Fruit fly (Drosophila melanogaster): ENCODE measurements around the gene Osi11.

The Osi11 gene

DNA sequence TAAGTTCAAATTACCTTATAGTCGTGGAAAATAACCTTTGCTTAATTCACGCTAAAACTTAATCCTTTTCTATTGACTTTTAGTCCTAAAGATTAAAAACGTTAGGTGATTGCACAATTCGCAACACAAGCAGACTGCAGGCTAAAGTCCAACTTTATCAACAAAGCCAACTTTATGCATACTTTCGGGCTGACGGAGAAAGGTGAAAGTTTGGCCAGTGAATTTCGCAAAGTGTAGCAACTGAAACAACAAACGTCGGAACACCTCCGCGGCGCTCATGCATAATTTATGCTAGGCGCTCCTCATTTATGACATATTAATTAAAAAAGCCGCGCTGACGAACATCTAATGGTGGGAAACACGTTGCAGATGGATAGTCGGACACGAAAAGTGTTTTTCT is 1.4 kb upstream of the Osi11 start:
- no peak for TF ChIP-seq CTCF (optimal IDR thresholded peaks at IDR 0.05)
- no peak for TF ChIP-seq CG8478 (optimal IDR thresholded peaks at IDR 0.05)

DNA sequence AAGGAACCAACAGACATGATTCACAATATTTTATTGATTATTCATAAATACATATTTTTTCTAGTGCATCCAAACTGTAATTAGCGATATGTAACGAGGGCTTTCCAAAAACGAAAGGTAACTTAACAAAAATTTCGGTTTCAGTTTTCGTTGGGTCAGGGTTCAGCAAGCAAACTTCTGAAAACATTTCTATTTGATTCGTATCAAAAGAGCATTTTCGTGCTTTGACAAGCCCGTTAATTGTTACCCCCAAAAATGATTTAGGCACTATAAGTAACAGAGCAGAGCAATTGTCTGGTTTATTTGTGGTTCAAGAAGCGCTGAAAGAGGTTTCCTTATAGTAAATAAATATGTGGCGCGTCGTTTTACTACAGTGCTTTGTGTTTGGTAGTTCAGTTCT is 2.7 kb downstream of the Osi11 start, which contains the start of gene Osi10b:
Osi10b (plus strand) TSS at position 301 of the 400 bp plus-strand sequence.
- TF ChIP-seq CG8478 (optimal IDR thresholded peaks at IDR 0.05) (no peak), CTCF (optimal IDR thresholded peaks at IDR 0.05) (no peak)

DNA sequence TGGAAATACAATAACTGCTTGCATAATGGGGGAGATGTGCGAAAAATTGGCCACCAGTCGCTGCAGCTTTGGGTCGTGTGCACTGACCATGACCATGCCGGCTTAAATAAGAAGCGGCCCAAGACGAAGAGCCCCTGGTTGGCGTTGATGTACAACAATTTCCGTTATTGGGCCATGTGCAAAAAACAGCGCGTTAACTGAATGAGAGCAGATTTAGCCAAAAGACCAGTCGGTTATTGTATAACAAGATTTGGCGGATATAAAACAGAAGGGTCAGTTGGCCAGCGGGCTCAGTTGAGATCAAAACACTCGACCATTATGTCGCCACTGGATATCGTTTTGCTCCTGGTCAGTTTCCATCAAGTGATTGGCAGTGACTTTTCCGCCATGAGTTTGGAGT is 4.9 kb downstream of the Osi11 start, which contains the start of gene Osi10a:
Osi10a (plus strand) TSS at position 301 of the 400 bp plus-strand sequence.
- TF ChIP-seq CG8478 (optimal IDR thresholded peaks at IDR 0.05): no peak
- no peak for TF ChIP-seq CTCF (optimal IDR thresholded peaks at IDR 0.05)

DNA sequence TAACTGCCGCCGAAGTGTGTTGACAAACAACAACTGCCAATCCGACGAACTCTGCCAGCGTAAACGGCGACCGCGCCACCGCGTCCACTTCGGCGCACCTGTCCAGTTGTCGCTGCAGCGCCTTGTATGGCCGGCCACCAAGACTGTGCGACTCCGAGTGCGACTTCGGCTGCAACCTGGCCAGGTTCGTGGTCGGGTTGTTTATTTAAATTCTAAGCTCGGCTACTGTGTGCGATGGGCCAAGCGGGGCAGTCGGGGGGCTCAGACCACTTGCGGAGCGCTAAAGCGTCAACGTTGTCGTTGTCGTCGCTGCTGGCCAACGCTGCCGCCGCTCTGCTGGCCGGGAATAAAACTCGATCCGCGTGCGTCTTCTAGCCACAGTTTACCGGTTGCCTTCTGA is 8.7 kb downstream of the Osi11 start, which contains the start of gene Osi9:
Osi9 (plus strand) TSS at position 375 of the 400 bp plus-strand sequence.
- TF ChIP-seq CG8478 (optimal IDR thresholded peaks at IDR 0.05): no peak
- TF ChIP-seq CTCF (optimal IDR thresholded peaks at IDR 0.05): no peak

DNA sequence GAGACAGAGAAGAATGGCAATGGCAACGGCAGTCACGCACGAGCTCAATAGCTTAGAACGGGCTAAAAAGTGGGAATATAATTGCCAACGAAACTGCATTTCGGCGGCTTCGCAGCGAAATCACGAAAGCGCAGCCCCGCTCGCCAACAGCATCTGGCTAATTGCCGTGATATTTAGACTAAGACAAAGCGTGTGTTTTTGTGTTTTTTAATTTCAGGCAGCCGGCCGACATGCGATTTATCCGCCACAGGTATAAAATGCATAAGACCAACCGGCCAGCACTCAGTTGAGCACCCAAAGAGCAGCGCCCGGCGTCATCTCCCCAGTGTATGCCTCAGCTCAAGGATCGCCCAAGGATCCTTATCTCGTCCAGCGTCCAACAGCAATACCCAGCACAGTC is 13.7 kb downstream of the Osi11 start, which contains the start of gene Osi8:
Osi8 (plus strand) TSS at position 301 of the 400 bp plus-strand sequence.
- TF ChIP-seq CG8478 (optimal IDR thresholded peaks at IDR 0.05): no peak
- TF ChIP-seq CTCF (optimal IDR thresholded peaks at IDR 0.05): no peak

DNA sequence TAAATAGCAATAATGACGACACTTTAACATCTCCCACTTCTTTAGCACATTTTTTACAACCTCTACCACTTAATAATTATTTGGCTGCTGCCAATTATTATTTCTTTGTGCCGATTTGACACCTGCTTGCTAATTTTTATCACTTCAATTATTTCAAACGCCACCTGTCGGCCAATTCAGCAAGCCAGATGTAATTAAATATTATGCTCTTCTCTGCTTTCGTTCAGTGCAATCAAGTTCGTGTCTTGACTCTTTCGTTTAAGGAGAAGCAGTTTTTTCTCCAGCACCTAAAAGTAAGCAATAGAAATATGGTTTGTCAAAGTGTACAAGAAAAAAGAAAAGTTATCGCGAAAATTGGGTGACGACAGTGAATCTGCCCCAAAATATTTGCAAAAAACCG is 14.1 kb downstream of the Osi11 start:
- TF ChIP-seq CG8478 (optimal IDR thresholded peaks at IDR 0.05) (no peak), CTCF (optimal IDR thresholded peaks at IDR 0.05) (peak; percentile 82 to 86)

DNA sequence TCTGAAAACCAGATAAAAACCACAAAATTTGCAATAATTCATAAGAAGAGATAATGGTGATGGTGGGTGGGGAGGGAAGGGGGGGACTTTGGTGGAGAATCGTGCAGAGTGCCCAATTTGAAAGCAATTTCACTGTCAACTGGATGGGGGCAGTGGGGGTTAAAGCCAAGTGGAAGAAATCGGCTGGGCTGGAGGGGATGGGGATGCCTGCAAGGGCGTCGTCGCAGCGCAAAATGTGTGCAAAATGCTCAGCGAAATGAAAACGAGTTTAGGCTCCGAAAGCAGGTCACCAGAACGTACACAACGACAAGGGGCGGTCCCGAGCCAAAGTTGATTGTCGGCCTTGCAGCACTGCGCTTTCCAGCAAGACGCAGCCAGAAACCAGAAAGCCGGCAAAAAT is 15.7 kb downstream of the Osi11 start:
- TF ChIP-seq CTCF (optimal IDR thresholded peaks at IDR 0.05): no peak
- no peak for TF ChIP-seq CG8478 (optimal IDR thresholded peaks at IDR 0.05)

DNA sequence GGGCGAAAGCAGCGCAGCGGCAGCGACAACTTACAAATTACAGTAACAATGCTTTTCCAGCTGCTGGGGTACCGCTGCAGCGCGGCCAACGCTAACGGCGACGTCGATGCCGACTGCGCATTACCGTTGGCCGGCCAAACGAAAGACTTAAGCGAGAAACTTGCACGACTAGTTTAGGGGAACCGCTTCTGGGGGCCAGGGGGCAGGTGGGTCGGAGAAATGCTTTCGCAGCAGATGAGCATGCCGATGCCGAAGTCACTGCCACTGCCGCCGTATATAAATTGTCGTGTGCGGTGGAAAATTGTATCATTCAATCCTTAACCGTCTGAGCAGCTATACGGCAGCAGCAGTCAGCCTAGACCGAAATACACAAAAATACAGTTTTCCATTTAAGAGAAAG is 19.9 kb downstream of the Osi11 start, which contains the start of gene Osi7:
Osi7 (plus strand) TSS at position 301 of the 400 bp plus-strand sequence.
- TF ChIP-seq CG8478 (optimal IDR thresholded peaks at IDR 0.05) (no peak), CTCF (optimal IDR thresholded peaks at IDR 0.05) (no peak)

DNA sequence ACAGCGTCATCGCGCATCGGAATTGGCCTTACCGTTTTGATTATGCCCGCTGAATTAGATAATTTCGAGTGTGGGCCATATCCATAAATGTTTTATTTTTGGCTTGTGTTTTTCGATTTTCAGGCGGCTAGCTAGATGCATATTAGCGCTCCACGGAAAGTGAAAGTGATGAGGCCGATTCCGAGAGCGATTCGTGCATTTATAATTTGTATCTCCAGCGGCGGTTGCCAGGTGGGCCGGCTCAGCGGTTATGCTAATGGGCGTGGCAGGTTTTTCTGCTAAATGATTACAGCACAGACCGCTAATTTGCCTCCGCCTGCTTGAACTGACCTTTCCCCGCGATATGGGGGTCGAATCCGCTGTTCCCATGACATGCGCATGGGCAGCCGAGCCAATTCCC is 23.6 kb downstream of the Osi11 start:
- no peak for TF ChIP-seq CG8478 (optimal IDR thresholded peaks at IDR 0.05)

DNA sequence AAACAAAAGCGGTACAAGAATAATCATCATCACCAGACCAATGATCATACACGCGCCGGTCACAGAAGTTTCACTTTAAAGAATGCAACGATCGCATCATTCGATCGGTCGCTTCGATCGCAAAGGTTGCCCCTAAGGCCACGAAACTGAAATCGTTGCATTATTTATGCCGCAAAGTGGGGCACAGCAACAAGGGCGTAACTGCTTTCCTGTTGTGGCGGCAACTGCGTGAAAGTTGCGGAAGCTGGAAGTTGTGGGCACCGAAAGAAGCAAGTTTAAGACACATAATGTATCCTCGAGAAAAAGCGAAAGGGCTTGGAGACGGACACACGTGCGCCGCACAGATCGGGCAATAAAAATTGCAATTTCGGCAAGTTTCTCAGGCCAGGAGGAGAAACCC is 24.5 kb downstream of the Osi11 start:
- no peak for TF ChIP-seq CTCF (optimal IDR thresholded peaks at IDR 0.05)
- no peak for TF ChIP-seq CG8478 (optimal IDR thresholded peaks at IDR 0.05)

DNA sequence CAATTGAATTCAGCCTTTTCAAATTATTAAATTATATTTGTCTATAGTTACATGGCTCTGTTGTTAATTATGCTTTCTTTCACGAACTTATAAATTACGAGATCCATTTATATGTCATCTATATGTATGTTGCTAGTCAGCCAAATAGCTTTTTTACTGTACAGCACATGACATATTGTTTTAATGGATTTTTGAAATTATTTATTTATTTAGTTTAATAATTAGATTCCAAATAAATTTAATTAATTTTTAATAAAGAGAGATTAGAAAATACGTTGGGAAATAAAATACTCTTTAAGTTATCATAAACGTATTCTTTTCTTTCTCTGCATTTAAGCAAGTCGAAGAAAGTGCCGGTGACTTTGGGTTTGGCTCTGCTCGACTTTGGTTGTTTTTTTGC is 27.3 kb downstream of the Osi11 start:
- no peak for TF ChIP-seq CG8478 (optimal IDR thresholded peaks at IDR 0.05)
- TF ChIP-seq CTCF (optimal IDR thresholded peaks at IDR 0.05): no peak

DNA sequence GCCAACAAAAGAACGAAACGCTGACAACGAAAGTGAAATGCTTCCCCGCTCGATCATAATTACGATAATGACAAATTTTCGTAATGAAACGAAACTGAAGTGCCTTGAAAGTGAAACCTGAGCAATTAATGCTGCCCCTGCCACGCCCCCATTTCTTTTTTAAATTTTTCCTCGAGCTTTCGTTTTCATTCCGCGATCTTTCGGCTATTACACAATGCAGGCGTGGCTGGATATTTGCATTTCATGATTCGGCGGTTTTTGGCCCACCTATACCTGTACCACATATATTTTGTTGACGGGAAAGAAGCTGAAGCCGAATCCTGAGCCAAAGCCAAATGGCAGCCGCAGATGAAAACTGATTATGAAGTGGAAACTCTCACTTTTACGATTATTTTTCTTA is 28.3 kb downstream of the Osi11 start:
- no peak for TF ChIP-seq CTCF (optimal IDR thresholded peaks at IDR 0.05)
- TF ChIP-seq CG8478 (optimal IDR thresholded peaks at IDR 0.05): no peak

DNA sequence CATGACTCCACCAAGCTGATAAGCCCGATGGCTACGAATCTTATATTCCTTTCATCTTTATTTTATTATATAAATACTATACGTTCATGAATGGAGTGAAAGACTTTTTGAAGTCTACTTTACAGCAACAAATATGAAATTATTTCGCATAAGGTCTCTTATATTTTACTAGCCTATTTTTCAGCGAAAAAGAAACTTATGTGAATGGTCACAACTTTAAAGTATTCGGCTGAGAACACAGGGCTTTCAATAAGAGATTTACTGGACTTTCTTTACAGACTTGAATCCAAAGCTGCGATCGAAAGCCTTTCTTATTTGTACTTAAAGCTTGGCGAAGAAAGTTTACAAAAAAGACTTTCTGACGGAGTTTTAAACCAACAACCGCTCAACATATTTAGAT is 29.6 kb downstream of the Osi11 start:
- TF ChIP-seq CG8478 (optimal IDR thresholded peaks at IDR 0.05) (no peak), CTCF (optimal IDR thresholded peaks at IDR 0.05) (no peak)

DNA sequence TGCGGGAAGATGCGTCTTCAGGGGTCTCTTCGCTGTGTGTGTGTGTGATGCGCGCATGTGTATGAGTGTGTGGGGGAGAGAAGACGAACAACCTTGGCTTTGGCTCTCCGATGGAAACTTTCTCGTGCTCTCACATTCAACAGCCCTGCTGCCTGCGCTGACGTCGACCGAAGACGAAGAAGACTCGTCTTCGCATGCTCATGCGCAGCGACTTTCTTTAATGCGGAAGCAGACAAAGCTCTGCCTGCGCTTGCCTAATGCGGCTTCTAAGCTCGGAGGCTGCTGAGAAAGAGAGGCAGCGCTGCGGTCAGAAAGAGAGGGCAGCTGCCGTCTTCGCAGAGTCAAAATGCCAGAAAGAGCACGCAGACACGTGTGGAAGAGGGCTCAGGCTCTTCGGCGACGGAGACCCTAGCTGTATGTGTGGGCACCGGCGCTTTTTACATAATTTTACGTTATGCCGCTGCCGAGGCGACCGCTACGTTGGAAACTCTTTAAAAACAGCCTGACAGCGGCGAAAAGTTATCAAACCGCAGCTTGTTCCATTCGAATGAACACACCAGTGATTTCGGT is 34.3 kb downstream of the Osi11 start, which contains the start of gene Osi6:
Osi6 (plus strand) TSS at position 520 of the 570 bp plus-strand sequence.
- TF ChIP-seq CTCF (optimal IDR thresholded peaks at IDR 0.05) (no peak), CG8478 (optimal IDR thresholded peaks at IDR 0.05) (no peak)

DNA sequence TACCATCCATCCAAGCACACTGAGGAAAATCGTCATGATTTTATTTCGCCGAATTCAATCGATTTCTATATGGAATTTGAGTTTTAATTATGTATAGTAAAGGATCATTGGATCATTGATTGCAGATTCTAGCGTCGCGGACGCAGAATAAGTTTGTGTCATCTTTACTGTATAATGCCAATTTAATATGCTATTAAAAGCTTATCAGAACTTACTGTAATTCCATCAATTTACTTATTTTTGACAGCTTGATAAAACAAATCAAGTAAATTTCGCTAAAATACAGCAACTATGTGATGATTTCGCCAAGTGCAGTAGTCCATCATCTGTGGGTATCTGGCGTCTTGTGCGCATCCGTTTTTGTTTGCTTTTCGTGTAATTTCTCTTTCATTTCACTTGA is 35.5 kb downstream of the Osi11 start:
- no peak for TF ChIP-seq CG8478 (optimal IDR thresholded peaks at IDR 0.05)

DNA sequence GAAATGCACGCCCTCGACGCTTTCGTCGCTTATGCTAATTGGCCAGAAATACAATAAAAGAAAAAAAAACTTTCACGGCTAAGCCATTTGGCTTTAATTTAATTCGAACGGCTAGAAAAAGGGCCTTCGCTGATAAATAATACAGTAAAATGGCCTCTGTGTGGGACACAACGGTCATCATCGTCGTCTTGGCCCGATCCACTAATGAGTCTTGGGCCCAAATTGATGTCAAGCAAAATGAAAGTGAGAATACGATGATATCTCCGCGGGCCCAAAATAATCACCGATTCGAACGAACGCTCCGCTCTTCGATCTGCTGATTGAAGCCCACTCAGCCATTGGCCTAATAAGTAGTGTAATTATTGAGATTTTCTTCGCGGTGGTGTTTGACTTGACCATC is 37.2 kb downstream of the Osi11 start:
- no peak for TF ChIP-seq CG8478 (optimal IDR thresholded peaks at IDR 0.05)
- TF ChIP-seq CTCF (optimal IDR thresholded peaks at IDR 0.05): no peak

DNA sequence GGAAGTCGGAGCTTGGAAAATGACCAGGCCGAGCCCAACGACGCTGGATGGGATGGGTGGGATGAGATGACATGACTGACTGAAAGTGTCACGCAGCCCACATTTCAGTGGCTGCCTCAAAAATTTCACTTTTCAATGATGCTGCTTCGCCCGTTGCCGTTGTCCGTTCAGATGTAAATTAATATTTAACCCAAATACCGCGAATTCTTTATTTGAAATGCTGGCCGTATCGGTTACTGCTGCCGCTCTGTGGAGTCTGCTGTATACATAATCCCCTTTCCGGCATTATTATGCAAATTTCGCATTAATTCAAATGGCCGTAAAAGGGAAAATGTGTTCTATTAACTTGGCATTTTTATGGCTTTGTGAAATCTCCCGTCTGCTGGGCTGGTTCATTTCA is 38.3 kb downstream of the Osi11 start:
- TF ChIP-seq CTCF (optimal IDR thresholded peaks at IDR 0.05) (no peak), CG8478 (optimal IDR thresholded peaks at IDR 0.05) (no peak)

Measured in S2 (cell line).